Comparison of ENCODE assay signal across 2 worm cellular contexts in genomic region chrII:7553806-7554205, ce11.
A peak's percentile ranks its signal among the peaks of the same experiment; 100 is the strongest.
TF ChIP-seq lines count a peak whose summit lies in the region.

TSS of gene ZK1290.10 (minus strand) at chrII:7553906.

TF ChIP-seq in whole organism, L4 larva, 104 proteins besides CTCF, POLR2A, EP300 and RAD21:
- TF ChIP-seq mep-1 (tag; optimal IDR thresholded peaks at IDR 0.05; lab: Kevin White, UChicago) (no peak), R02D3.7 (tag; optimal IDR thresholded peaks at IDR 0.05; lab: Kevin White, UChicago) (no peak), nhr-25 (tag; optimal IDR thresholded peaks at IDR 0.05; lab: Kevin White, UChicago; ENCODE audit: borderline replicate concordance, insufficient read depth) (no peak), nhr-42 (GFP tag; IDR thresholded peaks at IDR 0.05; lab: Robert Waterston, UW) (no peak), aha-1 (tag; lab: Kevin White, UChicago) (peak; percentile 19), fkh-10 (GFP tag; optimal IDR thresholded peaks at IDR 0.05; lab: Kevin White, UChicago) (no peak)
TF ChIP-seq in whole organism, L4 larva: peak in this region for 1.

TF ChIP-seq in whole organism, young adult, 124 proteins besides CTCF, POLR2A, EP300 and RAD21:
- TF ChIP-seq Y56A3A.18 (GFP tag; IDR thresholded peaks at IDR 0.05; lab: Robert Waterston, UW) (0 out of 2 replicates have a peak, but pooled peaks have one; percentile 32), ccch-3 (GFP tag; optimal IDR thresholded peaks at IDR 0.05; lab: Kevin White, UChicago) (no peak)
